Fruit fly (Drosophila melanogaster) whole organism, wandering third instar larva: Measurements from ENCODE around the gene CG6931.

Source experiments
- Abd-B ChIP-seq: fragments of >200 bp; optimal IDR thresholded peaks from 2 replicates; lab custom pipeline; 2017; ENCODE audit warnings: missing biosample characterization, missing genetic modification characterization
- CG32264 ChIP-seq: fragments of 200-800 bp; sonication (Bioruptor generic); optimal IDR thresholded peaks from 2 replicates; lab custom pipeline; 2016; ENCODE audit warnings: missing biosample characterization, missing genetic modification characterization
- CG9705 ChIP-seq: fragments of 200-800 bp; sonication (Bioruptor generic); optimal IDR thresholded peaks from 2 replicates; lab custom pipeline; 2018; ENCODE audit warnings: missing biosample characterization, mild to moderate bottlenecking, missing genetic modification characterization
- CrebA ChIP-seq: fragments of 200-800 bp; sonication (Bioruptor generic); optimal IDR thresholded peaks from 2 replicates; lab custom pipeline; 2016; ENCODE audit warnings: missing biosample characterization, mild to moderate bottlenecking, missing genetic modification characterization, borderline replicate concordance
- Dfd ChIP-seq: fragments of >200 bp; optimal IDR thresholded peaks from 2 replicates; lab custom pipeline; 2017; ENCODE audit warnings: missing biosample characterization, missing genetic modification characterization
- Dif ChIP-seq: fragments of 200-275, 200-300 bp; sonication (Bioruptor generic); optimal IDR thresholded peaks from 2 replicates; lab custom pipeline; 2018; ENCODE audit warnings: missing biosample characterization, missing genetic modification characterization; ENCODE audit not compliant: partially characterized antibody
- HLH106 ChIP-seq: fragments of 200-800 bp; optimal IDR thresholded peaks from 3 replicates; lab custom pipeline; 2019; ENCODE audit warnings: missing biosample characterization, mild to moderate bottlenecking, missing genetic modification characterization, moderate library complexity
- Hnf4 ChIP-seq: fragments of 200-800 bp; sonication (Bioruptor generic); optimal IDR thresholded peaks from 2 replicates; lab custom pipeline; 2016; ENCODE audit warnings: missing biosample characterization, mild to moderate bottlenecking, missing genetic modification characterization
- Hr78 ChIP-seq: fragments of >200 bp; optimal IDR thresholded peaks from 2 replicates; lab custom pipeline; 2017; ENCODE audit warnings: missing biosample characterization, missing genetic modification characterization
- Hr83 ChIP-seq: fragments of 200-300 bp; sonication (Bioruptor generic); optimal IDR thresholded peaks from 2 replicates; lab custom pipeline; 2016; ENCODE audit warnings: missing biosample characterization, mild to moderate bottlenecking, missing genetic modification characterization, moderate library complexity; ENCODE audit not compliant: poor library complexity, severe bottlenecking
- Jra ChIP-seq: sonication (Bioruptor generic); optimal IDR thresholded peaks from 2 replicates; lab custom pipeline; 2016; ENCODE audit warnings: missing biosample characterization, missing genetic modification characterization
- Mio ChIP-seq: sonication (Bioruptor generic); optimal IDR thresholded peaks from 2 replicates; lab custom pipeline; 2016; ENCODE audit warnings: missing biosample characterization, missing genetic modification characterization
- Myc ChIP-seq: fragments of >200 bp; optimal IDR thresholded peaks from 2 replicates; lab custom pipeline; 2017
- N ChIP-seq: fragments of >200 bp; optimal IDR thresholded peaks from 2 replicates; lab custom pipeline; 2018; ENCODE audit warnings: missing biosample characterization, missing external identifiers, missing genetic modification characterization
- OdsH ChIP-seq: fragments of 200-800 bp; sonication (Bioruptor generic); optimal IDR thresholded peaks from 2 replicates; lab custom pipeline; 2016; ENCODE audit warnings: missing biosample characterization, mild to moderate bottlenecking, missing genetic modification characterization
- Sp1 ChIP-seq: fragments of 200-800 bp; sonication (Bioruptor generic); optimal IDR thresholded peaks from 3 replicates; lab custom pipeline; 2019; ENCODE audit warnings: missing biosample characterization, mild to moderate bottlenecking, missing genetic modification characterization, moderate library complexity
- Vsx2 ChIP-seq: fragments of 200-300, 225-300 bp; sonication (Bioruptor generic); optimal IDR thresholded peaks from 2 replicates; lab custom pipeline; 2018; ENCODE audit warnings: missing biosample characterization, missing genetic modification characterization; ENCODE audit not compliant: partially characterized antibody
- br ChIP-seq: fragments of 200-800 bp; sonication (Bioruptor generic); optimal IDR thresholded peaks from 2 replicates; lab custom pipeline; 2016; ENCODE audit warnings: missing biosample characterization, missing genetic modification characterization
- brk ChIP-seq: fragments of 200-800 bp; sonication (Bioruptor generic); optimal IDR thresholded peaks from 2 replicates; lab custom pipeline; 2016; ENCODE audit warnings: missing biosample characterization, mild to moderate bottlenecking, missing genetic modification characterization
- dl ChIP-seq, 2 experiments: fragments of 175-275, 200-275 bp in 1 of 2; fragments of 200-275 bp in 1 of 2; sonication (Bioruptor generic); optimal IDR thresholded peaks; lab custom pipeline; 2018; ENCODE audit warnings: mild to moderate bottlenecking in 2 of 2, missing biosample characterization in 2 of 2, missing genetic modification characterization in 2 of 2, moderate library complexity in 2 of 2; ENCODE audit not compliant: partially characterized antibody in 2 of 2, insufficient read depth in 1 of 2
- dmrt93B ChIP-seq: fragments of 200-800 bp; sonication (Bioruptor generic); optimal IDR thresholded peaks from 2 replicates; lab custom pipeline; 2018; ENCODE audit warnings: missing biosample characterization, mild to moderate bottlenecking, missing genetic modification characterization
- dsf ChIP-seq: sonication (Bioruptor generic); optimal IDR thresholded peaks from 2 replicates; lab custom pipeline; 2016; ENCODE audit warnings: missing biosample characterization, missing genetic modification characterization, borderline replicate concordance
- ey ChIP-seq: fragments of 200-800 bp; sonication (Bioruptor generic); optimal IDR thresholded peaks from 2 replicates; lab custom pipeline; 2016; ENCODE audit warnings: missing biosample characterization, missing genetic modification characterization
- foxo ChIP-seq, 2 experiments: fragments of 200-800 bp; sonication (Bioruptor generic); optimal IDR thresholded peaks; 2 replicates in 1 of 2; 3 replicates in 1 of 2; lab custom pipeline; 2016 to 2017; ENCODE audit warnings: missing biosample characterization in 2 of 2, missing genetic modification characterization in 2 of 2
- fru ChIP-seq: fragments of 200-800 bp; sonication (Bioruptor generic); optimal IDR thresholded peaks from 3 replicates; lab custom pipeline; 2016; ENCODE audit warnings: missing biosample characterization, mild to moderate bottlenecking, missing genetic modification characterization
- h ChIP-seq: fragments of 200-800 bp; sonication (Bioruptor generic); optimal IDR thresholded peaks from 3 replicates; lab custom pipeline; 2016; ENCODE audit warnings: missing biosample characterization, mild to moderate bottlenecking, missing genetic modification characterization
- jim ChIP-seq: fragments of 175-275, 200-325 bp; sonication (Bioruptor generic); optimal IDR thresholded peaks from 2 replicates; lab custom pipeline; 2016; ENCODE audit warnings: missing biosample characterization, mild to moderate bottlenecking, missing genetic modification characterization
- lola ChIP-seq: fragments of >200 bp; optimal IDR thresholded peaks from 2 replicates; lab custom pipeline; 2017; ENCODE audit warnings: missing biosample characterization, missing genetic modification characterization
- pan ChIP-seq: fragments of >200 bp; optimal IDR thresholded peaks from 2 replicates; lab custom pipeline; 2017
- psq ChIP-seq: fragments of 200-800 bp; sonication (Bioruptor generic); optimal IDR thresholded peaks from 3 replicates; lab custom pipeline; 2017; ENCODE audit warnings: missing biosample characterization, mild to moderate bottlenecking, missing genetic modification characterization, moderate library complexity
- rgr ChIP-seq: fragments of 200-800 bp; sonication (Bioruptor generic); optimal IDR thresholded peaks from 3 replicates; lab custom pipeline; 2016; ENCODE audit warnings: missing biosample characterization, mild to moderate bottlenecking, missing genetic modification characterization
- sage ChIP-seq: fragments of 200-800 bp; sonication (Bioruptor generic); optimal IDR thresholded peaks from 2 replicates; lab custom pipeline; 2016; ENCODE audit warnings: missing biosample characterization, mild to moderate bottlenecking, missing genetic modification characterization
- sv ChIP-seq: fragments of 200-800 bp; sonication (Bioruptor generic); optimal IDR thresholded peaks from 3 replicates; lab custom pipeline; 2016; ENCODE audit warnings: missing biosample characterization, missing genetic modification characterization
- tai ChIP-seq: sonication (Bioruptor generic); optimal IDR thresholded peaks from 2 replicates; lab custom pipeline; 2016; ENCODE audit warnings: missing biosample characterization, missing genetic modification characterization
- usp ChIP-seq: fragments of >200 bp; optimal IDR thresholded peaks from 2 replicates; lab custom pipeline; 2017; ENCODE audit warnings: missing biosample characterization, missing genetic modification characterization
- woc ChIP-seq: sonication (Bioruptor generic); optimal IDR thresholded peaks from 2 replicates; lab custom pipeline; 2016; ENCODE audit warnings: missing biosample characterization, mild to moderate bottlenecking, missing genetic modification characterization

CG6931 gene

dm6 chr3L:11957669-11958333 lies 32.7 kb upstream of the CG6931 start, which contains the start of the genes CG11570 and CG43294:
TSS of gene CG11570 (minus strand) at chr3L:11957769.
TSS of gene CG43294 (plus strand) at chr3L:11958283.
- TF ChIP-seq sage (GFP tag; lab: Kevin White, UChicago) (no peak), OdsH (no peak), br (no peak), h (no peak), Myc (no peak), Hr78 (GFP tag; lab: Kevin White, UChicago) (no peak), Dfd (no peak), Mio (GFP tag; lab: Kevin White, UChicago) (no peak), fru (no peak), Vsx2 (GFP tag; lab: Kevin White, UChicago) (no peak), dmrt93B (GFP tag; lab: Kevin White, UChicago) (no peak), psq (GFP tag; lab: Kevin White, UChicago) (no peak)
- TF ChIP-seq, all 38 proteins: peak for 0

DNA sequence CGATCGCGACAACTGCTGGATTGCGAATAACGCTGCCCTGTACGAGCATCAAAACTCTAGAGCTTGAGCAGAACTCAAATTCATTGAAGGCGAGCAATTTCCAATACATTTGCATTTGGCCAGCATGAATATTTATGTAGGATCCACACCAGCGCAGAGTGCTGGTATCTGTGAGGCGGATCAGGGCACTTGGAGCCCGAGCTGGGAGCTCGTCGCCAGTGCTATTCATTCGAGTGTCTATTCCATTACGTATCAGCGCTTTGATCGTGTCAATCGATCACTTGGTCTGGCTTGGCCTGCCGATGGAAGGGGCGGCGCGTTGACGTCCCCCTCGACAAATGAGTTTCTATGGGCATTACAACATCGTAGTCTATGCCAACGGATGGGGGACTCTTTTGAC lies 24.4 kb upstream of the CG6931 start, which contains the start of gene prc:
prc (minus strand) TSS at position 28 of the 400 bp plus-strand sequence.
- TF ChIP-seq Jra (GFP tag; lab: Kevin White, UChicago): no peak
- TF ChIP-seq foxo (GFP tag; optimal IDR thresholded peaks at IDR 0.05; lab: Kevin White, UChicago): no peak
- no peak for TF ChIP-seq Myc
- TF ChIP-seq Sp1 (GFP tag; lab: Kevin White, UChicago): no peak
- no peak for TF ChIP-seq Vsx2 (GFP tag; lab: Kevin White, UChicago)
- TF ChIP-seq Hr83 (GFP tag; lab: Kevin White, UChicago): no peak
- TF ChIP-seq Hnf4 (GFP tag; lab: Kevin White, UChicago): no peak
- no peak for TF ChIP-seq pan
- TF ChIP-seq lola (GFP tag; lab: Kevin White, UChicago): no peak

dm6 chr3L:11972879-11973278 lies 17.7 kb upstream of the CG6931 start, which contains the start of gene Muc68E:
TSS of gene Muc68E (minus strand) at chr3L:11972979.
- no peak for TF ChIP-seq h
- no peak for TF ChIP-seq Hnf4 (GFP tag; lab: Kevin White, UChicago)
- TF ChIP-seq lola (GFP tag; lab: Kevin White, UChicago): no peak
- no peak for TF ChIP-seq Myc
- TF ChIP-seq Hr78 (GFP tag; lab: Kevin White, UChicago): no peak
- no peak for TF ChIP-seq rgr
- no peak for TF ChIP-seq OdsH
- TF ChIP-seq tai (GFP tag; lab: Kevin White, UChicago): no peak
- TF ChIP-seq Dfd: no peak
- TF ChIP-seq, all 38 proteins: peak for 0

- TF ChIP-seq rgr: no peak
- no peak for TF ChIP-seq Jra (GFP tag; lab: Kevin White, UChicago)
- TF ChIP-seq br: no peak
- TF ChIP-seq Myc: no peak
- TF ChIP-seq dsf (GFP tag; lab: Kevin White, UChicago): no peak
- TF ChIP-seq sage (GFP tag; lab: Kevin White, UChicago): no peak
- no peak for TF ChIP-seq OdsH
- TF ChIP-seq HLH106 (tag; lab: Kevin White, UChicago): no peak
- TF ChIP-seq usp: no peak
- no peak for TF ChIP-seq CrebA (GFP tag; lab: Kevin White, UChicago)
- no peak for TF ChIP-seq Sp1 (GFP tag; lab: Kevin White, UChicago)
- no peak for TF ChIP-seq psq (GFP tag; lab: Kevin White, UChicago)
- TF ChIP-seq CG32264: no peak
- TF ChIP-seq CG9705 (GFP tag; lab: Kevin White, UChicago): no peak
- TF ChIP-seq Mio (GFP tag; lab: Kevin White, UChicago): no peak
- TF ChIP-seq Hr78 (GFP tag; lab: Kevin White, UChicago): no peak
- no peak for TF ChIP-seq Dif (GFP tag; lab: Kevin White, UChicago)
These were observed 16.8 kb upstream of the CG6931 start, which contains the start of gene CG42397 for dm6 chr3L:11973690-11974089. TSS of gene CG42397 (minus strand) at chr3L:11973790.

- TF ChIP-seq foxo (GFP tag; optimal IDR thresholded peaks at IDR 0.05; lab: Kevin White, UChicago): no peak
These were observed 15.9 kb upstream of the CG6931 start, which contains the start of gene CG14125 for dm6 chr3L:11974605-11975004. TSS of gene CG14125 (plus strand) at chr3L:11974905.

dm6 chr3L:11975811-11976210 lies 14.7 kb upstream of the CG6931 start, which contains the start of gene CG43896:
TSS of gene CG43896 (plus strand) at chr3L:11976111.
- no peak for TF ChIP-seq brk (GFP tag; lab: Kevin White, UChicago)
- TF ChIP-seq lola (GFP tag; lab: Kevin White, UChicago): no peak
- TF ChIP-seq Mio (GFP tag; lab: Kevin White, UChicago): no peak
- TF ChIP-seq Myc: no peak
- TF ChIP-seq Abd-B (GFP tag; lab: Kevin White, UChicago): no peak
- no peak for TF ChIP-seq OdsH
- no peak for TF ChIP-seq Jra (GFP tag; lab: Kevin White, UChicago)
- TF ChIP-seq sage (GFP tag; lab: Kevin White, UChicago): no peak
- no peak for TF ChIP-seq Hr83 (GFP tag; lab: Kevin White, UChicago)
- TF ChIP-seq CrebA (GFP tag; lab: Kevin White, UChicago): no peak
- no peak for TF ChIP-seq ey (GFP tag; lab: Kevin White, UChicago)
- TF ChIP-seq dsf (GFP tag; lab: Kevin White, UChicago): no peak
- TF ChIP-seq sv: no peak
- TF ChIP-seq psq (GFP tag; lab: Kevin White, UChicago): no peak
- TF ChIP-seq woc: no peak
- no peak for TF ChIP-seq dmrt93B (GFP tag; lab: Kevin White, UChicago)
- TF ChIP-seq jim (GFP tag; lab: Kevin White, UChicago): no peak
- TF ChIP-seq N (GFP tag; lab: Kevin White, UChicago): no peak
- no peak for TF ChIP-seq dl (GFP tag; optimal IDR thresholded peaks at IDR 0.05; lab: Kevin White, UChicago; ENCODE audit: insufficient read depth in 1 of 2, partially characterized antibody in 2 of 2)
